Fruit fly (Drosophila melanogaster) whole organism, embryonic: ENCODE measurements around the gene CG11668.

Source experiments
- CG10147 ChIP-seq: fragments of 200-800 bp; sonication (Bioruptor generic); optimal IDR thresholded peaks from 2 replicates; lab custom pipeline; 2019; ENCODE audit warnings: missing biosample characterization, mild to moderate bottlenecking, missing genetic modification characterization, moderate library complexity
- CG12744 ChIP-seq: fragments of 200-800 bp; sonication (Bioruptor generic); optimal IDR thresholded peaks from 2 replicates; lab custom pipeline; 2016; ENCODE audit warnings: missing biosample characterization, missing genetic modification characterization
- CG15269 ChIP-seq: fragments of 200-800 bp; sonication (Bioruptor generic); optimal IDR thresholded peaks from 2 replicates; lab custom pipeline; 2018; ENCODE audit warnings: missing biosample characterization, mild to moderate bottlenecking, missing genetic modification characterization, moderate library complexity
- CG16815 ChIP-seq: fragments of 200-800 bp; sonication (Bioruptor generic); optimal IDR thresholded peaks from 3 replicates; lab custom pipeline; 2017; ENCODE audit warnings: missing biosample characterization, mild to moderate bottlenecking, missing genetic modification characterization
- CG17328 ChIP-seq: fragments of 200-800 bp; sonication (Bioruptor generic); IDR thresholded peaks from 2 replicates; pipeline ENCODE4 v1.3.6; 2022; ENCODE audit warnings: missing biosample characterization, missing genetic modification characterization
- CG17385 ChIP-seq: fragments of 200-800 bp; sonication (Bioruptor generic); optimal IDR thresholded peaks from 3 replicates; lab custom pipeline; 2018; ENCODE audit warnings: missing biosample characterization, mild to moderate bottlenecking, missing genetic modification characterization
- CG2678 ChIP-seq: fragments of 200-800 bp; sonication (Bioruptor generic); optimal IDR thresholded peaks from 3 replicates; lab custom pipeline; 2019; ENCODE audit warnings: missing biosample characterization, mild to moderate bottlenecking, missing genetic modification characterization, moderate library complexity
- CG3163 ChIP-seq: fragments of 200-800 bp; sonication (Bioruptor generic); optimal IDR thresholded peaks from 3 replicates; lab custom pipeline; 2016; ENCODE audit warnings: missing biosample characterization, missing genetic modification characterization
- CG4328 ChIP-seq: fragments of 200-800 bp; sonication (Bioruptor generic); optimal IDR thresholded peaks from 3 replicates; lab custom pipeline; 2017; ENCODE audit warnings: missing biosample characterization, missing genetic modification reagents, missing genetic modification characterization
- CG4730 ChIP-seq: fragments of 200-800 bp; sonication (Bioruptor generic); IDR thresholded peaks from 2 replicates; pipeline ENCODE4 v1.3.6; 2022; ENCODE audit warnings: missing biosample characterization, missing genetic modification characterization
- CG4820 ChIP-seq: fragments of 200-800 bp; sonication (Bioruptor generic); optimal IDR thresholded peaks from 3 replicates; lab custom pipeline; 2016; ENCODE audit warnings: missing biosample characterization, missing genetic modification characterization
- CG7271 ChIP-seq: fragments of 200-800 bp; sonication (Bioruptor generic); optimal IDR thresholded peaks from 2 replicates; lab custom pipeline; 2018; ENCODE audit warnings: missing biosample characterization, mild to moderate bottlenecking, missing genetic modification characterization, moderate library complexity
- CG7745 ChIP-seq: fragments of 200-800 bp; sonication (Bioruptor generic); optimal IDR thresholded peaks from 2 replicates; lab custom pipeline; 2018; ENCODE audit warnings: missing biosample characterization, mild to moderate bottlenecking, missing genetic modification characterization, moderate library complexity
- CG9817 ChIP-seq: fragments of 200-800 bp; sonication (Bioruptor generic); optimal IDR thresholded peaks from 2 replicates; lab custom pipeline; 2018; ENCODE audit warnings: missing biosample characterization, mild to moderate bottlenecking, missing genetic modification characterization, moderate library complexity
- CG9876 ChIP-seq: fragments of 200-800 bp; sonication (Bioruptor generic); optimal IDR thresholded peaks from 2 replicates; lab custom pipeline; 2016; ENCODE audit warnings: missing biosample characterization, missing genetic modification characterization
- Camta ChIP-seq: fragments of 200-800 bp; sonication (Bioruptor generic); optimal IDR thresholded peaks from 2 replicates; lab custom pipeline; 2016; ENCODE audit warnings: missing biosample characterization, missing genetic modification characterization
- Deaf1 ChIP-seq: fragments of 200-800 bp; optimal IDR thresholded peaks from 3 replicates; lab custom pipeline; 2019; ENCODE audit warnings: missing biosample characterization, mild to moderate bottlenecking, missing genetic modification characterization, moderate library complexity
- Dek ChIP-seq: fragments of 200-800 bp; sonication (Bioruptor generic); optimal IDR thresholded peaks from 3 replicates; lab custom pipeline; 2019; ENCODE audit warnings: missing biosample characterization, mild to moderate bottlenecking, missing genetic modification characterization, moderate library complexity
- Drgx ChIP-seq: fragments of 200-800 bp; sonication (Bioruptor generic); IDR thresholded peaks from 2 replicates; pipeline ENCODE4 v1.3.6; 2022; ENCODE audit warnings: missing biosample characterization, missing genetic modification characterization
- HHEX ChIP-seq: fragments of 200-800 bp; sonication (Bioruptor generic); optimal IDR thresholded peaks from 3 replicates; lab custom pipeline; 2017; ENCODE audit warnings: missing biosample characterization, mild to moderate bottlenecking, missing genetic modification characterization, missing genetic modification reagents
- Jarid2 ChIP-seq: fragments of 200-800 bp; sonication (Bioruptor generic); optimal IDR thresholded peaks from 3 replicates; lab custom pipeline; 2017; ENCODE audit warnings: mild to moderate bottlenecking, missing biosample characterization, missing genetic modification reagents, missing genetic modification characterization
- Lpt ChIP-seq: fragments of >200 bp; optimal IDR thresholded peaks from 2 replicates; lab custom pipeline; 2018; ENCODE audit warnings: missing biosample characterization, missing genetic modification characterization
- MTF-1 ChIP-seq: fragments of 200-800 bp; sonication (Bioruptor generic); optimal IDR thresholded peaks from 2 replicates; lab custom pipeline; 2018; ENCODE audit warnings: missing biosample characterization, mild to moderate bottlenecking, missing genetic modification characterization, borderline replicate concordance
- Nf-YA ChIP-seq: fragments of 200-800 bp; sonication (Bioruptor generic); IDR thresholded peaks from 2 replicates; pipeline ENCODE4 v1.3.6; 2022; ENCODE audit warnings: missing biosample characterization, missing genetic modification characterization
- Ssrp ChIP-seq: fragments of 200-800 bp; sonication (Bioruptor generic); optimal IDR thresholded peaks from 2 replicates; lab custom pipeline; 2018; ENCODE audit warnings: missing biosample characterization, mild to moderate bottlenecking, missing genetic modification characterization, moderate library complexity
- Usf ChIP-seq: fragments of 200-800 bp; sonication (Bioruptor generic); optimal IDR thresholded peaks from 2 replicates; lab custom pipeline; 2017; ENCODE audit warnings: missing genotype, missing biosample characterization, missing genetic modification characterization
- az2 ChIP-seq: fragments of 200-800 bp; sonication (Bioruptor generic); optimal IDR thresholded peaks from 3 replicates; lab custom pipeline; 2016; ENCODE audit warnings: missing biosample characterization, missing genetic modification characterization
- bcd ChIP-seq: fragments of 200-800 bp; sonication (Bioruptor generic); optimal IDR thresholded peaks from 2 replicates; lab custom pipeline; 2017; ENCODE audit warnings: missing biosample characterization, mild to moderate bottlenecking, missing genetic modification characterization
- croc ChIP-seq: fragments of 200-800 bp; sonication (Bioruptor generic); conservative IDR thresholded peaks from 3 replicates; pipeline ENCODE4 v1.3.6; 2022; ENCODE audit warnings: missing biosample characterization, missing genetic modification characterization
- crol ChIP-seq: fragments of 200-800 bp; sonication (Bioruptor generic); IDR thresholded peaks from 2 replicates; pipeline ENCODE4 v1.3.6; 2022; ENCODE audit warnings: missing biosample characterization, missing genetic modification characterization
- da ChIP-seq: fragments of 200-800 bp; sonication (Bioruptor generic); optimal IDR thresholded peaks from 2 replicates; lab custom pipeline; 2016; ENCODE audit warnings: missing biosample characterization, missing genetic modification characterization
- dmrt99B ChIP-seq: fragments of 200-800 bp; sonication (Bioruptor generic); optimal IDR thresholded peaks from 2 replicates; lab custom pipeline; 2018; ENCODE audit warnings: missing biosample characterization, mild to moderate bottlenecking, missing genetic modification characterization, moderate library complexity
- ewg ChIP-seq: fragments of 200-800 bp; sonication (Bioruptor generic); optimal IDR thresholded peaks from 3 replicates; lab custom pipeline; 2017; ENCODE audit warnings: mild to moderate bottlenecking, missing biosample characterization, missing genetic modification reagents, missing genetic modification characterization
- fd64A ChIP-seq: fragments of 200-800 bp; sonication (Bioruptor generic); optimal IDR thresholded peaks from 3 replicates; lab custom pipeline; 2018; ENCODE audit warnings: missing biosample characterization, mild to moderate bottlenecking, missing genetic modification characterization
- gcm ChIP-seq: fragments of 200-800 bp; sonication (Bioruptor generic); optimal IDR thresholded peaks from 2 replicates; lab custom pipeline; 2019; ENCODE audit warnings: missing biosample characterization, mild to moderate bottlenecking, missing genetic modification characterization, moderate library complexity
- gfzf ChIP-seq: fragments of 200-800 bp; sonication (Bioruptor generic); optimal IDR thresholded peaks from 2 replicates; lab custom pipeline; 2016; ENCODE audit warnings: missing biosample characterization, mild to moderate bottlenecking, missing genetic modification characterization, moderate library complexity
- insv ChIP-seq, 2 experiments: fragments of 200-800 bp; sonication (Bioruptor generic); optimal IDR thresholded peaks; 3 replicates each; lab custom pipeline; 2016 to 2018; ENCODE audit warnings: missing biosample characterization in 2 of 2, missing genetic modification characterization in 2 of 2
- nau ChIP-seq: fragments of 200-800 bp; sonication (Bioruptor generic); optimal IDR thresholded peaks from 3 replicates; lab custom pipeline; 2017; ENCODE audit warnings: missing biosample characterization, mild to moderate bottlenecking, missing genetic modification characterization, missing genetic modification reagents
- nom ChIP-seq: fragments of 200-800 bp; sonication (Bioruptor generic); optimal IDR thresholded peaks from 2 replicates; lab custom pipeline; 2017; ENCODE audit warnings: missing biosample characterization, missing genetic modification characterization, mild to moderate bottlenecking, moderate library complexity, missing genetic modification reagents
- oc ChIP-seq: fragments of 200-800 bp; sonication (Bioruptor generic); optimal IDR thresholded peaks from 2 replicates; lab custom pipeline; 2018; ENCODE audit warnings: missing biosample characterization, mild to moderate bottlenecking, missing genetic modification characterization, moderate library complexity
- rib ChIP-seq: fragments of 200-800 bp; sonication (Bioruptor generic); IDR thresholded peaks from 2 replicates; pipeline ENCODE4 v1.3.6; 2022; ENCODE audit warnings: missing biosample characterization, missing genetic modification characterization
- seq ChIP-seq: fragments of 200-800 bp; sonication (Bioruptor generic); IDR thresholded peaks from 2 replicates; pipeline ENCODE4 v1.3.6; 2022; ENCODE audit warnings: missing biosample characterization, missing genetic modification characterization
- sim ChIP-seq: fragments of 200-800 bp; sonication (Bioruptor generic); IDR thresholded peaks from 2 replicates; pipeline ENCODE4 v1.3.6; 2022; ENCODE audit warnings: missing biosample characterization, missing genetic modification characterization
- tio ChIP-seq: fragments of 200-800 bp; sonication (Bioruptor generic); optimal IDR thresholded peaks from 2 replicates; lab custom pipeline; 2017; ENCODE audit warnings: missing biosample characterization, missing genetic modification characterization, inconsistent platforms
- trh ChIP-seq: fragments of 200-800 bp; sonication (Bioruptor generic); optimal IDR thresholded peaks from 2 replicates; lab custom pipeline; 2016; ENCODE audit warnings: missing biosample characterization, missing genetic modification characterization
- ttk ChIP-seq: fragments of 200-800 bp; sonication (Bioruptor generic); IDR thresholded peaks from 2 replicates; pipeline ENCODE4 v2.1.2; 2022; ENCODE audit warnings: missing biosample characterization, missing genetic modification characterization
- tup ChIP-seq: fragments of 200-800 bp; sonication (Bioruptor generic); optimal IDR thresholded peaks from 2 replicates; lab custom pipeline; 2016; ENCODE audit warnings: missing biosample characterization, mild to moderate bottlenecking, missing genetic modification characterization, moderate library complexity
- unpg ChIP-seq: fragments of 200-800 bp; sonication (Bioruptor generic); optimal IDR thresholded peaks from 3 replicates; lab custom pipeline; 2018; ENCODE audit warnings: missing biosample characterization, mild to moderate bottlenecking, missing genetic modification characterization, moderate library complexity
- vvl ChIP-seq: fragments of 200-800 bp; sonication (Bioruptor generic); IDR thresholded peaks from 2 replicates; pipeline ENCODE4 v1.3.6; 2022; ENCODE audit warnings: missing biosample characterization, missing genetic modification characterization
- zen2 ChIP-seq: fragments of 200-800 bp; sonication (Bioruptor generic); IDR thresholded peaks from 3 replicates; pipeline ENCODE4 v1.3.6; 2022; ENCODE audit warnings: missing biosample characterization, missing genetic modification characterization; ENCODE audit not compliant: partially characterized antibody

The CG11668 gene

DNA sequence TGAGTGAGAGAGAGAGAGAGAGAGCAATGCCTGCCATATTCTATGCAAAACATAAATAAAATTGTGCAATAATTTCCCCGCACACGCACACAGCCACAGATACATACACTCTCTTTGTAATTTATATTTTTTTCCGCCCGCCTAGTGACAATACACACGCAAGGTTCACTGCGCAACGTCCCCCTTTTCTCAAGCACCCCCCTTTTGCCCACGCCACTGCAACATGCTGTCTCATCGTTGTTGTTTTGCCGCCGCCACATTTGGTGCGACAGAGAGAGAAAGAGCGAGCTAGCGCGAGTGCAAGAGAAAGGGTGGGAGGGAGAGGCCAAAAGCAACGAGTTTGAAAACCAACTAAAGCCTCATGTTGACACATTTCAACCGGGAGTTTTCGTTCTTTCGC, 25.8 kb upstream of the CG11668 start (continued):
- TF ChIP-seq seq (no peak), CG16815 (GFP tag; lab: Kevin White, UChicago) (peak; percentile 29), CG9876 (GFP tag; lab: Kevin White, UChicago) (peak; percentile 32), CG4328 (GFP tag; lab: Kevin White, UChicago) (peak; percentile 18), bcd (GFP tag; lab: Kevin White, UChicago) (peak; percentile 63), zen2 (no peak), gfzf (GFP tag; lab: Kevin White, UChicago) (no peak), oc (tag; lab: Kevin White, UChicago) (peak; percentile 58), ttk (GFP tag; lab: Robert Waterston, UW) (peak; percentile 61; the same call in 1 of the 2 replicates), gcm (GFP tag; lab: Kevin White, UChicago) (peak; percentile 54), rib (peak; percentile 85), crol (GFP tag; lab: Robert Waterston, UW) (peak; percentile 96), Drgx (peak; percentile 84), sim (GFP tag; lab: Robert Waterston, UW) (0 out of 2 replicates have a peak, but pooled peaks have one; percentile 30), nau (GFP tag; lab: Kevin White, UChicago) (no peak), CG4730 (0 out of 2 replicates have a peak, but pooled peaks have one; percentile 31), az2 (GFP tag; lab: Kevin White, UChicago) (peak; percentile 3), Ssrp (tag; lab: Kevin White, UChicago) (no peak), CG10147 (peak; percentile 43), tio (GFP tag; lab: Kevin White, UChicago) (no peak), unpg (GFP tag; lab: Kevin White, UChicago) (peak; percentile 52), CG3163 (GFP tag; lab: Kevin White, UChicago) (peak; percentile 61), CG7271 (no peak), CG9817 (peak; percentile 33), CG17385 (GFP tag; lab: Kevin White, UChicago) (peak; percentile 41), HHEX (GFP tag; lab: Kevin White, UChicago) (no peak), tup (peak; percentile 22), CG7745 (tag; lab: Kevin White, UChicago) (no peak), CG12744 (GFP tag; lab: Kevin White, UChicago) (peak; percentile 2), Dek (peak; percentile 0), MTF-1 (peak; percentile 39), Nf-YA (GFP tag; lab: Robert Waterston, UW) (0 out of 2 replicates have a peak, but pooled peaks have one; percentile 27), CG4820 (no peak), Lpt (GFP tag; lab: Kevin White, UChicago) (no peak), fd64A (peak; percentile 0), ewg (peak; percentile 88), insv (GFP tag; optimal IDR thresholded peaks at IDR 0.05; lab: Kevin White, UChicago) (no peak), Deaf1 (tag; lab: Kevin White, UChicago) (peak; percentile 26), CG15269 (tag; lab: Kevin White, UChicago) (no peak), vvl (GFP tag; lab: Robert Waterston, UW) (peak; percentile 84), trh (GFP tag; lab: Kevin White, UChicago) (peak; percentile 23), nom (GFP tag; lab: Kevin White, UChicago) (peak; percentile 75), CG2678 (peak; percentile 57), da (GFP tag; lab: Kevin White, UChicago) (peak; percentile 38), Camta (GFP tag; lab: Kevin White, UChicago) (peak; percentile 58), Usf (no peak), croc (GFP tag; lab: Robert Waterston, UW) (peak; percentile 24; the same call in 2 of the 3 replicates), Jarid2 (GFP tag; lab: Kevin White, UChicago) (peak; percentile 24), CG17328 (GFP tag; lab: Robert Waterston, UW) (peak; percentile 63), dmrt99B (no peak)
